Worm (Caenorhabditis elegans) whole organism, young adult: Measurements from ENCODE around the gene mog-5.
A peak's percentile ranks its signal among the peaks of the same experiment; 100 is the strongest.

ENCODE experiments used
- B0035.1 ChIP-seq: sonication (generic microtip); optimal IDR thresholded peaks from 2 replicates; lab custom pipeline; 2016; ENCODE audit warnings: missing genetic modification characterization, mild to moderate bottlenecking, missing compliant biosample characterization, missing genotype, missing genetic modification reagents
- B0336.3 ChIP-seq: fragments of 200-800 bp; sonication (Bioruptor generic); IDR thresholded peaks from 2 replicates; pipeline ENCODE4 v1.3.6; 2022; ENCODE audit warnings: missing genetic modification characterization, missing compliant biosample characterization
- C06A6.2 ChIP-seq: fragments of 200-800 bp; sonication (Bioruptor generic); conservative IDR thresholded peaks from 2 replicates; pipeline ENCODE4 v1.3.6; 2022; ENCODE audit warnings: missing genetic modification characterization, missing compliant biosample characterization
- C17E4.6 ChIP-seq: fragments of 200-800 bp; sonication (Bioruptor generic); IDR thresholded peaks from 2 replicates; pipeline ENCODE4 v1.3.6; 2022; ENCODE audit warnings: missing genetic modification reagents, missing genetic modification characterization, missing compliant biosample characterization
- F39B2.1 ChIP-seq: fragments of 200-800 bp; sonication (Bioruptor generic); IDR thresholded peaks from 2 replicates; pipeline ENCODE4 v1.3.6; 2022; ENCODE audit warnings: missing genetic modification reagents, missing genetic modification characterization, missing compliant biosample characterization
- F57C9.4 ChIP-seq: sonication (generic microtip); optimal IDR thresholded peaks from 2 replicates; lab custom pipeline; 2017; ENCODE audit warnings: mild to moderate bottlenecking, missing genetic modification characterization, missing compliant biosample characterization
- T26A5.8 ChIP-seq: sonication (generic microtip); optimal IDR thresholded peaks from 2 replicates; lab custom pipeline; 2016; ENCODE audit warnings: missing genetic modification characterization, missing compliant biosample characterization
- Y53F4B.3 ChIP-seq: fragments of 200-800 bp; sonication (Bioruptor generic); IDR thresholded peaks from 2 replicates; pipeline ENCODE4 v1.3.6; 2022; ENCODE audit warnings: missing genetic modification reagents, missing genetic modification characterization, missing compliant biosample characterization
- aptf-2 ChIP-seq: fragments of 200-800 bp; sonication (Bioruptor generic); conservative IDR thresholded peaks from 2 replicates; pipeline ENCODE4 v1.3.6; 2022; ENCODE audit warnings: missing genetic modification reagents, missing genetic modification characterization, missing compliant biosample characterization
- aptf-3 ChIP-seq: fragments of 200-800 bp; sonication (Bioruptor generic); IDR thresholded peaks from 2 replicates; pipeline ENCODE4 v1.3.6; 2022; ENCODE audit warnings: missing genetic modification characterization, missing compliant biosample characterization
- athp-1 ChIP-seq: sonication (generic microtip); optimal IDR thresholded peaks from 2 replicates; lab custom pipeline; 2017; ENCODE audit warnings: mild to moderate bottlenecking, missing genetic modification characterization, missing compliant biosample characterization
- cebp-2 ChIP-seq: fragments of 200-800 bp; sonication (Bioruptor generic); IDR thresholded peaks from 2 replicates; pipeline ENCODE4 v1.3.6; 2022; ENCODE audit warnings: missing genetic modification characterization, missing compliant biosample characterization
- ceh-100 ChIP-seq: fragments of 200-800 bp; sonication (Bioruptor generic); IDR thresholded peaks from 2 replicates; pipeline ENCODE4 v1.3.6; 2022; ENCODE audit warnings: missing genetic modification reagents, missing genetic modification characterization, missing compliant biosample characterization
- ceh-58 ChIP-seq: fragments of 200-800 bp; sonication (Bioruptor generic); IDR thresholded peaks from 2 replicates; pipeline ENCODE4 v1.3.6; 2022; ENCODE audit warnings: missing genetic modification characterization, missing compliant biosample characterization
- ceh-79 ChIP-seq: sonication (generic microtip); optimal IDR thresholded peaks from 2 replicates; lab custom pipeline; 2017; ENCODE audit warnings: mild to moderate bottlenecking, missing genetic modification characterization, missing compliant biosample characterization
- die-1 ChIP-seq: sonication (generic microtip); optimal IDR thresholded peaks from 2 replicates; lab custom pipeline; 2016; ENCODE audit warnings: missing genotype, mild to moderate bottlenecking, missing genetic modification characterization, missing compliant biosample characterization
- dpff-1 ChIP-seq: sonication (generic microtip); optimal IDR thresholded peaks from 2 replicates; lab custom pipeline; 2017; ENCODE audit warnings: mild to moderate bottlenecking, missing genetic modification characterization, missing compliant biosample characterization
- hmg-1.2 ChIP-seq: fragments of 200-800 bp; sonication (Bioruptor generic); IDR thresholded peaks from 2 replicates; pipeline ENCODE4 v1.3.6; 2022; ENCODE audit warnings: missing genetic modification reagents, missing genetic modification characterization, missing compliant biosample characterization
- hmg-20 ChIP-seq: fragments of 200-800 bp; sonication (Bioruptor generic); IDR thresholded peaks from 2 replicates; pipeline ENCODE4 v1.3.6; 2022; ENCODE audit warnings: missing genetic modification reagents, missing genetic modification characterization, missing compliant biosample characterization
- hrde-1 ChIP-seq: sonication (generic microtip); optimal IDR thresholded peaks from 2 replicates; lab custom pipeline; 2016; ENCODE audit warnings: missing genetic modification characterization, mild to moderate bottlenecking, missing compliant biosample characterization, moderate library complexity, missing genotype, missing genetic modification reagents, borderline replicate concordance
- lag-1 ChIP-seq: fragments of 200-800 bp; sonication (Bioruptor generic); IDR thresholded peaks from 2 replicates; pipeline ENCODE4 v1.3.6; 2022; ENCODE audit warnings: missing genetic modification reagents, missing genetic modification characterization, missing compliant biosample characterization
- lsy-27 ChIP-seq: sonication (generic microtip); optimal IDR thresholded peaks from 2 replicates; lab custom pipeline; 2017; ENCODE audit warnings: missing genetic modification characterization, mild to moderate bottlenecking, missing compliant biosample characterization, antibody characterized with exemption, missing genotype, borderline replicate concordance; ENCODE audit not compliant: insufficient read depth
- madf-6 ChIP-seq: fragments of 200-800 bp; sonication (Bioruptor generic); IDR thresholded peaks from 2 replicates; pipeline ENCODE4 v1.3.6; 2022; ENCODE audit warnings: missing genetic modification reagents, missing genetic modification characterization, missing compliant biosample characterization
- madf-8 ChIP-seq: fragments of 200-800 bp; sonication (Bioruptor generic); conservative IDR thresholded peaks from 2 replicates; pipeline ENCODE4 v1.3.6; 2022; ENCODE audit warnings: missing genetic modification reagents, missing genetic modification characterization, missing compliant biosample characterization
- mel-28 ChIP-seq: sonication (generic microtip); optimal IDR thresholded peaks from 2 replicates; lab custom pipeline; 2016; ENCODE audit warnings: borderline replicate concordance, mild to moderate bottlenecking, missing genetic modification characterization, missing compliant biosample characterization
- nfya-2 ChIP-seq: fragments of 200-800 bp; sonication (Bioruptor generic); IDR thresholded peaks from 2 replicates; pipeline ENCODE4 v1.3.6; 2022; ENCODE audit warnings: missing genetic modification reagents, missing genetic modification characterization, missing compliant biosample characterization
- nfyb-1 ChIP-seq: fragments of 200-800 bp; sonication (Bioruptor generic); IDR thresholded peaks from 2 replicates; pipeline ENCODE4 v1.3.6; 2022; ENCODE audit warnings: missing genetic modification reagents, missing genetic modification characterization, missing compliant biosample characterization
- rec-8 ChIP-seq, 2 experiments: sonication (generic microtip); optimal IDR thresholded peaks; 2 replicates each; lab custom pipeline; 2016; ENCODE audit warnings: mild to moderate bottlenecking in 2 of 2, missing genetic modification characterization in 2 of 2, missing genetic modification reagents in 2 of 2, missing genotype in 2 of 2, missing biosample characterization in 1 of 2, missing compliant biosample characterization in 1 of 2, moderate library complexity in 1 of 2
- rpc-1 ChIP-seq, 2 experiments: fragments of 150-350 bp in 1 of 2; sonication (generic microtip) in 1 of 2; optimal IDR thresholded peaks; 2 replicates each; lab custom pipeline; 2014 to 2018; ENCODE audit warnings: missing biosample characterization in 1 of 2, missing genetic modification characterization in 1 of 2, missing genetic modification reagents in 1 of 2, missing genotype in 1 of 2
- sdz-38 ChIP-seq: sonication (generic microtip); optimal IDR thresholded peaks from 2 replicates; lab custom pipeline; 2016; ENCODE audit warnings: missing genotype, missing genetic modification characterization, missing compliant biosample characterization
- sptf-2 ChIP-seq: fragments of 200-800 bp; sonication (Bioruptor generic); optimal IDR thresholded peaks from 2 replicates; lab custom pipeline; 2018; ENCODE audit warnings: mild to moderate bottlenecking, missing genetic modification characterization, missing compliant biosample characterization
- tbp1 ChIP-seq: fragments of 200-800 bp; sonication (Bioruptor generic); optimal IDR thresholded peaks from 2 replicates; lab custom pipeline; 2018; ENCODE audit warnings: mild to moderate bottlenecking, missing genetic modification characterization, missing compliant biosample characterization
- unc-130 ChIP-seq: sonication (generic microtip); optimal IDR thresholded peaks from 2 replicates; lab custom pipeline; 2016; ENCODE audit warnings: missing genetic modification reagents, missing genetic modification characterization, missing compliant biosample characterization
- xnd-1 ChIP-seq: sonication (generic microtip); optimal IDR thresholded peaks from 2 replicates; lab custom pipeline; 2016; ENCODE audit warnings: missing genotype, missing genetic modification reagents, missing genetic modification characterization, missing compliant biosample characterization
- ztf-18 ChIP-seq: sonication (generic microtip); optimal IDR thresholded peaks from 2 replicates; lab custom pipeline; 2016; ENCODE audit warnings: missing genotype, mild to moderate bottlenecking, missing genetic modification characterization, missing compliant biosample characterization

mog-5 gene

ce11 chrII:5398779-5399178 is 559 bp upstream of the mog-5 start, which contains the start of gene fbxl-3:
Gene fbxl-3 (minus strand): TSS chrII:5398902.
- TF ChIP-seq hmg-1.2 (GFP tag; lab: Robert Waterston, UW) (peak; percentile 83; the same call in 1 of the 2 replicates), ceh-58 (GFP tag; lab: Robert Waterston, UW) (no peak)

ce11 chrII:5407548-5407947 is 8.2 kb downstream of the mog-5 start, which contains the start of gene clec-141:
Gene clec-141 (minus strand): TSS chrII:5407648.
- TF ChIP-seq T26A5.8 (tag; lab: Kevin White, UChicago) (no peak), B0336.3 (GFP tag; lab: Robert Waterston, UW) (no peak), C06A6.2 (no peak), tbp1 (GFP tag; lab: Kevin White, UChicago) (no peak), F57C9.4 (tag; lab: Kevin White, UChicago) (no peak), hmg-20 (no peak), sdz-38 (tag; lab: Kevin White, UChicago) (no peak), madf-8 (no peak), aptf-2 (GFP tag; lab: Robert Waterston, UW) (no peak), ceh-79 (tag; lab: Kevin White, UChicago) (no peak), die-1 (tag; lab: Kevin White, UChicago) (no peak), ceh-100 (no peak), dpff-1 (tag; lab: Kevin White, UChicago) (no peak), unc-130 (no peak), lsy-27 (tag; lab: Kevin White, UChicago) (no peak), xnd-1 (tag; lab: Kevin White, UChicago) (no peak), mel-28 (no peak), rpc-1 (optimal IDR thresholded peaks at IDR 0.05; lab: Kevin White, UChicago) (no peak), rpc-1 (tag; optimal IDR thresholded peaks at IDR 0.05; lab: Kevin White, UChicago) (no peak), madf-6 (GFP tag; lab: Robert Waterston, UW) (no peak)

ce11 chrII:5408924-5409323 is 9.6 kb downstream of the mog-5 start, which contains the start of the genes EEED8.12 and EEED8.4:
Gene EEED8.12 (minus strand): TSS chrII:5409024.
Gene EEED8.4 (plus strand): TSS chrII:5409319.
- TF ChIP-seq lag-1 (GFP tag; lab: Robert Waterston, UW) (no peak), B0035.1 (tag; lab: Kevin White, UChicago) (no peak), lsy-27 (tag; lab: Kevin White, UChicago) (no peak), nfya-2 (GFP tag; lab: Robert Waterston, UW) (no peak), hmg-1.2 (GFP tag; lab: Robert Waterston, UW) (no peak), die-1 (tag; lab: Kevin White, UChicago) (no peak), hrde-1 (tag; lab: Kevin White, UChicago) (no peak), cebp-2 (GFP tag; lab: Robert Waterston, UW) (no peak), C06A6.2 (no peak), C17E4.6 (GFP tag; lab: Robert Waterston, UW) (no peak), aptf-3 (GFP tag; lab: Robert Waterston, UW) (no peak), F39B2.1 (GFP tag; lab: Robert Waterston, UW) (no peak), Y53F4B.3 (GFP tag; lab: Robert Waterston, UW) (no peak), ztf-18 (tag; lab: Kevin White, UChicago) (no peak), athp-1 (tag; lab: Kevin White, UChicago) (no peak), T26A5.8 (tag; lab: Kevin White, UChicago) (no peak), sptf-2 (GFP tag; lab: Kevin White, UChicago) (no peak), rec-8 (tag; optimal IDR thresholded peaks at IDR 0.05; lab: Kevin White, UChicago) (no peak), tbp1 (GFP tag; lab: Kevin White, UChicago) (no peak), nfyb-1 (GFP tag; lab: Robert Waterston, UW) (no peak)
- TF ChIP-seq, all 124 proteins: peak for 0
